Fruit fly (Drosophila melanogaster) whole organism, embryonic: ENCODE results near the gene CG43880.

Experiments used
- Asciz ChIP-seq: fragments of 200-800 bp; sonication (Bioruptor generic); optimal IDR thresholded peaks from 2 replicates; lab custom pipeline; 2017; ENCODE audit warnings: missing biosample characterization, mild to moderate bottlenecking, missing genetic modification characterization, missing genetic modification reagents
- Atf-2 ChIP-seq: fragments of 200-800 bp; sonication (Bioruptor generic); optimal IDR thresholded peaks from 2 replicates; lab custom pipeline; 2016; ENCODE audit warnings: missing biosample characterization, missing genetic modification characterization
- BEAF-32 ChIP-seq: fragments of 200-800 bp; sonication (Bioruptor generic); optimal IDR thresholded peaks from 3 replicates; lab custom pipeline; 2017; ENCODE audit warnings: missing biosample characterization, missing genetic modification characterization, mild to moderate bottlenecking, moderate library complexity, missing genetic modification reagents
- CG12155 ChIP-seq: fragments of 200-800 bp; sonication (Bioruptor generic); optimal IDR thresholded peaks from 3 replicates; lab custom pipeline; 2016; ENCODE audit warnings: missing biosample characterization, missing genetic modification characterization
- CG12391 ChIP-seq: fragments of 200-800 bp; sonication (Bioruptor generic); optimal IDR thresholded peaks from 3 replicates; lab custom pipeline; 2018; ENCODE audit warnings: missing biosample characterization, mild to moderate bottlenecking, missing genetic modification characterization, moderate library complexity
- CG15479 ChIP-seq: fragments of 200-800 bp; sonication (Bioruptor generic); optimal IDR thresholded peaks from 3 replicates; lab custom pipeline; 2019; ENCODE audit warnings: missing biosample characterization, mild to moderate bottlenecking, missing genetic modification characterization, moderate library complexity
- CG17385 ChIP-seq: fragments of 200-800 bp; sonication (Bioruptor generic); optimal IDR thresholded peaks from 3 replicates; lab custom pipeline; 2018; ENCODE audit warnings: missing biosample characterization, mild to moderate bottlenecking, missing genetic modification characterization
- CG18262 ChIP-seq: fragments of 200-800 bp; optimal IDR thresholded peaks from 3 replicates; lab custom pipeline; 2019; ENCODE audit warnings: missing biosample characterization, mild to moderate bottlenecking, missing genetic modification characterization, moderate library complexity
- CG2678 ChIP-seq: fragments of 200-800 bp; sonication (Bioruptor generic); optimal IDR thresholded peaks from 3 replicates; lab custom pipeline; 2019; ENCODE audit warnings: missing biosample characterization, mild to moderate bottlenecking, missing genetic modification characterization, moderate library complexity
- CG2712 ChIP-seq: fragments of 200-800 bp; optimal IDR thresholded peaks from 3 replicates; lab custom pipeline; 2019; ENCODE audit warnings: missing biosample characterization, mild to moderate bottlenecking, missing genetic modification characterization, moderate library complexity
- CG33213 ChIP-seq: fragments of 200-800 bp; sonication (Bioruptor generic); optimal IDR thresholded peaks from 3 replicates; lab custom pipeline; 2016; ENCODE audit warnings: missing biosample characterization, missing genetic modification characterization
- CG3847 ChIP-seq: fragments of 200-800 bp; sonication (Bioruptor generic); IDR thresholded peaks from 2 replicates; pipeline ENCODE4 v1.3.6; 2022; ENCODE audit warnings: missing biosample characterization, missing genetic modification characterization
- CG42726 ChIP-seq: fragments of 200-800 bp; sonication (Bioruptor generic); IDR thresholded peaks from 2 replicates; pipeline ENCODE4 v1.3.6; 2022; ENCODE audit warnings: missing biosample characterization, missing genetic modification characterization; ENCODE audit not compliant: partially characterized antibody
- CG4360 ChIP-seq: fragments of 200-800 bp; sonication (Bioruptor generic); IDR thresholded peaks from 2 replicates; pipeline ENCODE4 v1.3.6; 2022; ENCODE audit warnings: missing biosample characterization, missing genetic modification characterization
- CG6272 ChIP-seq: fragments of 200-800 bp; sonication (Bioruptor generic); IDR thresholded peaks from 2 replicates; pipeline ENCODE4 v1.3.6; 2022; ENCODE audit warnings: missing biosample characterization, missing genetic modification characterization
- CG7372 ChIP-seq: fragments of 200-800 bp; sonication (Bioruptor generic); IDR thresholded peaks from 2 replicates; pipeline ENCODE4 v1.3.6; 2022; ENCODE audit warnings: missing biosample characterization, missing genetic modification characterization
- CG8089 ChIP-seq: fragments of 200-800 bp; sonication (Bioruptor generic); optimal IDR thresholded peaks from 3 replicates; lab custom pipeline; 2016; ENCODE audit warnings: missing biosample characterization, missing genetic modification characterization
- CG8359 ChIP-seq: fragments of 200-800 bp; sonication (Bioruptor generic); optimal IDR thresholded peaks from 2 replicates; lab custom pipeline; 2017; ENCODE audit warnings: missing biosample characterization, mild to moderate bottlenecking, missing genetic modification characterization, borderline replicate concordance
- Chrac-16 ChIP-seq: fragments of 200-800 bp; sonication (Bioruptor generic); optimal IDR thresholded peaks from 3 replicates; lab custom pipeline; 2016; ENCODE audit warnings: missing biosample characterization, missing genetic modification characterization
- Deaf1 ChIP-seq: fragments of 200-800 bp; optimal IDR thresholded peaks from 3 replicates; lab custom pipeline; 2019; ENCODE audit warnings: missing biosample characterization, mild to moderate bottlenecking, missing genetic modification characterization, moderate library complexity
- E2f1 ChIP-seq: fragments of 200-800 bp; sonication (Bioruptor generic); IDR thresholded peaks from 2 replicates; pipeline ENCODE4 v1.3.6; 2022; ENCODE audit warnings: missing biosample characterization, missing genetic modification characterization
- H15 ChIP-seq: fragments of 200-800 bp; sonication (Bioruptor generic); IDR thresholded peaks from 3 replicates; pipeline ENCODE4 v1.3.6; 2022; ENCODE audit warnings: missing biosample characterization, missing genetic modification characterization
- HLH4C ChIP-seq: fragments of 200-800 bp; sonication (Bioruptor generic); IDR thresholded peaks from 3 replicates; pipeline ENCODE4 v1.3.6; 2022; ENCODE audit warnings: missing biosample characterization, missing genetic modification characterization; ENCODE audit not compliant: partially characterized antibody
- MESR4 ChIP-seq: fragments of 200-800 bp; sonication (Bioruptor generic); optimal IDR thresholded peaks from 2 replicates; lab custom pipeline; 2018; ENCODE audit warnings: missing biosample characterization, mild to moderate bottlenecking, missing genetic modification characterization, moderate library complexity
- Meics ChIP-seq: fragments of 200-800 bp; sonication (Bioruptor generic); optimal IDR thresholded peaks from 2 replicates; lab custom pipeline; 2017; ENCODE audit warnings: missing biosample characterization, mild to moderate bottlenecking, missing genetic modification characterization
- NFAT ChIP-seq: fragments of 200-800 bp; sonication (Bioruptor generic); IDR thresholded peaks from 2 replicates; pipeline ENCODE4 v1.3.6; 2022; ENCODE audit warnings: missing biosample characterization, missing genetic modification characterization
- Nf-YC ChIP-seq: fragments of 200-800 bp; optimal IDR thresholded peaks from 3 replicates; lab custom pipeline; 2019; ENCODE audit warnings: missing biosample characterization, mild to moderate bottlenecking, missing genetic modification characterization, moderate library complexity
- Side ChIP-seq: fragments of 200-800 bp; sonication (Bioruptor generic); optimal IDR thresholded peaks from 2 replicates; lab custom pipeline; 2016; ENCODE audit warnings: missing biosample characterization, missing genetic modification characterization
- Sry-β ChIP-seq: fragments of 200-800 bp; sonication (Bioruptor generic); optimal IDR thresholded peaks from 2 replicates; lab custom pipeline; 2018; ENCODE audit warnings: missing biosample characterization, mild to moderate bottlenecking, missing genetic modification characterization, moderate library complexity
- TFAM ChIP-seq: fragments of 200-800 bp; sonication (Bioruptor generic); optimal IDR thresholded peaks from 2 replicates; lab custom pipeline; 2017; ENCODE audit warnings: missing biosample characterization, missing genetic modification characterization, inconsistent platforms
- ash1 ChIP-seq: fragments of 200-800 bp; sonication (Bioruptor generic); optimal IDR thresholded peaks from 2 replicates; lab custom pipeline; 2018; ENCODE audit warnings: missing biosample characterization, mild to moderate bottlenecking, missing genetic modification characterization
- bab2 ChIP-seq: fragments of 200-800 bp; sonication (Bioruptor generic); optimal IDR thresholded peaks from 2 replicates; lab custom pipeline; 2016; ENCODE audit warnings: missing biosample characterization, missing genetic modification characterization
- cad ChIP-seq: fragments of >200 bp; optimal IDR thresholded peaks from 2 replicates; lab custom pipeline; 2017; ENCODE audit warnings: missing biosample characterization, missing genetic modification characterization
- chn ChIP-seq: fragments of 200-800 bp; sonication (Bioruptor generic); optimal IDR thresholded peaks from 2 replicates; lab custom pipeline; 2016; ENCODE audit warnings: missing biosample characterization, missing genetic modification characterization
- disco-r ChIP-seq: fragments of 200-800 bp; sonication (Bioruptor generic); optimal IDR thresholded peaks from 2 replicates; lab custom pipeline; 2016; ENCODE audit warnings: missing biosample characterization, missing genetic modification characterization
- dysf ChIP-seq: fragments of 200-800 bp; sonication (Bioruptor generic); IDR thresholded peaks from 3 replicates; pipeline ENCODE4 v1.3.6; 2022; ENCODE audit warnings: missing biosample characterization, missing genetic modification characterization
- ems ChIP-seq: fragments of 200-800 bp; sonication (Bioruptor generic); optimal IDR thresholded peaks from 3 replicates; lab custom pipeline; 2016; ENCODE audit warnings: missing biosample characterization, missing genetic modification characterization
- jigr1 ChIP-seq: fragments of 200-800 bp; sonication (Bioruptor generic); IDR thresholded peaks from 3 replicates; pipeline ENCODE4 v1.3.6; 2022; ENCODE audit warnings: missing biosample characterization, missing genetic modification characterization
- lbe ChIP-seq: fragments of 200-800 bp; sonication (Bioruptor generic); optimal IDR thresholded peaks from 2 replicates; lab custom pipeline; 2016; ENCODE audit warnings: missing biosample characterization, mild to moderate bottlenecking, missing genetic modification characterization
- pb ChIP-seq: fragments of 200-800 bp; sonication (Bioruptor generic); optimal IDR thresholded peaks from 3 replicates; lab custom pipeline; 2016; ENCODE audit warnings: missing biosample characterization, missing genetic modification characterization
- rib ChIP-seq: fragments of 200-800 bp; sonication (Bioruptor generic); IDR thresholded peaks from 2 replicates; pipeline ENCODE4 v1.3.6; 2022; ENCODE audit warnings: missing biosample characterization, missing genetic modification characterization
- row ChIP-seq: fragments of 200-800 bp; sonication (Bioruptor generic); IDR thresholded peaks from 3 replicates; pipeline ENCODE4 v1.3.6; 2022; ENCODE audit warnings: missing biosample characterization, missing genetic modification characterization
- sens ChIP-seq: fragments of 200-800 bp; sonication (Bioruptor generic); peaks from one replicate; lab custom pipeline; 2016; ENCODE audit warnings: missing biosample characterization, missing genetic modification characterization
- sens-2 ChIP-seq: fragments of 200-800 bp; sonication (Bioruptor generic); IDR thresholded peaks from 2 replicates; pipeline ENCODE4 v1.3.6; 2022; ENCODE audit warnings: missing biosample characterization, missing genetic modification characterization
- seq ChIP-seq: fragments of 200-800 bp; sonication (Bioruptor generic); IDR thresholded peaks from 2 replicates; pipeline ENCODE4 v1.3.6; 2022; ENCODE audit warnings: missing biosample characterization, missing genetic modification characterization
- tll ChIP-seq, 2 experiments: fragments of 200-800 bp in 1 of 2; fragments of >200 bp in 1 of 2; sonication (Bioruptor generic) in 1 of 2; optimal IDR thresholded peaks; 2 replicates each; lab custom pipeline; 2017 to 2019; ENCODE audit warnings: missing biosample characterization in 2 of 2, missing genetic modification characterization in 2 of 2, mild to moderate bottlenecking in 1 of 2, moderate library complexity in 1 of 2
- tna ChIP-seq: fragments of 200-800 bp; sonication (Bioruptor generic); IDR thresholded peaks from 2 replicates; pipeline ENCODE4 v1.3.6; 2022; ENCODE audit warnings: missing biosample characterization, missing genetic modification characterization; ENCODE audit not compliant: partially characterized antibody
- unc-4 ChIP-seq: fragments of 200-800 bp; sonication (Bioruptor generic); IDR thresholded peaks from 2 replicates; pipeline ENCODE4 v1.3.6; 2022; ENCODE audit warnings: missing biosample characterization, missing genetic modification characterization; ENCODE audit not compliant: partially characterized antibody
- zf30C ChIP-seq: fragments of 200-800 bp; sonication (Bioruptor generic); optimal IDR thresholded peaks from 3 replicates; lab custom pipeline; 2018; ENCODE audit warnings: missing biosample characterization, mild to moderate bottlenecking, missing genetic modification characterization

CG43880 gene

dm6 chr3L:7910916-7911467 is 35.1 kb downstream of the CG43880 start (continued):
- TF ChIP-seq chn (no peak), H15 (GFP tag; lab: Robert Waterston, UW) (no peak), Chrac-16 (no peak), CG4360 (GFP tag; lab: Robert Waterston, UW) (peak; percentile 90), BEAF-32 (GFP tag; lab: Kevin White, UChicago) (no peak), seq (GFP tag; lab: Robert Waterston, UW) (0 out of 2 replicates have a peak, but pooled peaks have one; percentile 8), rib (GFP tag; lab: Robert Waterston, UW) (0 out of 2 replicates have a peak, but pooled peaks have one; percentile 54), CG2712 (tag; lab: Kevin White, UChicago) (no peak), sens-2 (GFP tag; lab: Robert Waterston, UW) (no peak), tna (GFP tag; lab: Robert Waterston, UW) (no peak), CG7372 (GFP tag; lab: Robert Waterston, UW) (no peak), bab2 (GFP tag; lab: Kevin White, UChicago) (no peak), CG6272 (GFP tag; lab: Robert Waterston, UW) (no peak), CG8089 (GFP tag; lab: Kevin White, UChicago) (no peak), Side (GFP tag; lab: Kevin White, UChicago) (no peak), tll (GFP tag; optimal IDR thresholded peaks at IDR 0.05; lab: Kevin White, UChicago) (no peak), CG42726 (GFP tag; lab: Robert Waterston, UW) (no peak), MESR4 (no peak), CG17385 (GFP tag; lab: Kevin White, UChicago) (no peak), CG33213 (GFP tag; lab: Kevin White, UChicago) (no peak), Asciz (no peak), Deaf1 (tag; lab: Kevin White, UChicago) (no peak), row (0 out of 3 replicates have a peak, but pooled peaks have one; percentile 10), unc-4 (no peak), pb (GFP tag; lab: Kevin White, UChicago) (no peak), disco-r (GFP tag; lab: Kevin White, UChicago) (no peak), ash1 (GFP tag; lab: Kevin White, UChicago) (no peak), NFAT (no peak), lbe (GFP tag; lab: Kevin White, UChicago) (no peak), CG15479 (GFP tag; lab: Kevin White, UChicago) (peak; percentile 18), HLH4C (no peak), Sry-β (GFP tag; lab: Kevin White, UChicago) (peak; percentile 80), CG3847 (GFP tag; lab: Robert Waterston, UW) (no peak)

dm6 chr3L:7909695-7910463 is 36.2 kb downstream of the CG43880 start:
- TF ChIP-seq zf30C (GFP tag; lab: Kevin White, UChicago) (peak; percentile 32), dysf (GFP tag; lab: Robert Waterston, UW) (peak; percentile 70; the same call in 1 of the 3 replicates), E2f1 (GFP tag; lab: Robert Waterston, UW) (no peak), jigr1 (no peak), CG2678 (tag; lab: Kevin White, UChicago) (peak; percentile 60), H15 (GFP tag; lab: Robert Waterston, UW) (no peak), NFAT (0 out of 2 replicates have a peak, but pooled peaks have one; percentile 17), Atf-2 (GFP tag; lab: Kevin White, UChicago) (no peak), TFAM (GFP tag; lab: Kevin White, UChicago) (no peak), CG18262 (tag; lab: Kevin White, UChicago) (no peak), cad (peak; percentile 47), Nf-YC (tag; lab: Kevin White, UChicago) (peak; percentile 8), CG12391 (tag; lab: Kevin White, UChicago) (peak; percentile 6), Meics (GFP tag; lab: Kevin White, UChicago) (peak; percentile 33), sens (peak; percentile 64), CG8359 (no peak), ems (GFP tag; lab: Kevin White, UChicago) (no peak), CG12155 (GFP tag; lab: Kevin White, UChicago) (peak; percentile 2)
